Worm (Caenorhabditis elegans) whole organism, L1 larva: ENCODE measurements around the gene ngn-1.

Experiments used
- C16A3.4 ChIP-seq: fragments of 150-350 bp; optimal IDR thresholded peaks from 2 replicates; lab custom pipeline; 2014; ENCODE audit warnings: missing biosample characterization, missing genetic modification characterization
- C34B4.2 ChIP-seq: sonication (generic microtip); optimal IDR thresholded peaks from 2 replicates; lab custom pipeline; 2017; ENCODE audit warnings: mild to moderate bottlenecking, missing genetic modification characterization, missing compliant biosample characterization
- F16B12.6 ChIP-seq: fragments of 150-350 bp; optimal IDR thresholded peaks from 2 replicates; lab custom pipeline; 2014; ENCODE audit warnings: missing biosample characterization, missing genetic modification characterization
- Y116A8C.19 ChIP-seq: sonication (generic microtip); optimal IDR thresholded peaks from 2 replicates; lab custom pipeline; 2016; ENCODE audit warnings: missing compliant biosample characterization, missing genetic modification characterization, borderline replicate concordance
- alr-1 ChIP-seq: fragments of 200-800 bp; sonication (Bioruptor generic); optimal IDR thresholded peaks from 2 replicates; lab custom pipeline; 2018; ENCODE audit warnings: borderline replicate concordance, mild to moderate bottlenecking, missing genetic modification characterization, missing compliant biosample characterization
- ama-1 ChIP-seq: fragments of 150-350 bp; optimal IDR thresholded peaks from 2 replicates; lab custom pipeline; 2014
- blmp-1 ChIP-seq: fragments of 150-350 bp; optimal IDR thresholded peaks from 2 replicates; lab custom pipeline; 2014; ENCODE audit warnings: missing biosample characterization, missing genetic modification characterization
- ceh-90 ChIP-seq: sonication (generic microtip); optimal IDR thresholded peaks from 2 replicates; lab custom pipeline; 2016; ENCODE audit warnings: missing genetic modification characterization, missing compliant biosample characterization
- efl-1 ChIP-seq, 4 experiments: fragments of 150-350 bp; optimal IDR thresholded peaks in 3 of 4; peaks in 1 of 4; 1 replicate in 1 of 4; 2 replicates in 3 of 4; lab custom pipeline; 2014; ENCODE audit warnings: missing biosample characterization in 2 of 4, missing genetic modification characterization in 2 of 4, missing genetic modification reagents in 2 of 4
- egl-13 ChIP-seq: sonication (generic microtip); optimal IDR thresholded peaks from 2 replicates; lab custom pipeline; 2016; ENCODE audit warnings: missing genotype, missing genetic modification reagents, missing genetic modification characterization, missing compliant biosample characterization
- elt-2 ChIP-seq: sonication (generic microtip); optimal IDR thresholded peaks from 2 replicates; lab custom pipeline; 2016; ENCODE audit warnings: missing genetic modification characterization, mild to moderate bottlenecking, inconsistent platforms, missing compliant biosample characterization, missing genetic modification reagents
- ets-5 ChIP-seq: fragments of 200-800 bp; sonication (Bioruptor generic); IDR thresholded peaks from 2 replicates; pipeline ENCODE4 v1.3.6; 2022; ENCODE audit warnings: missing genetic modification characterization, missing compliant biosample characterization
- fkh-4 ChIP-seq: sonication (generic microtip); optimal IDR thresholded peaks from 2 replicates; lab custom pipeline; 2016; ENCODE audit warnings: missing compliant biosample characterization, missing genetic modification characterization, borderline replicate concordance
- fos-1 ChIP-seq: fragments of 150-350 bp; optimal IDR thresholded peaks from 2 replicates; lab custom pipeline; 2014; ENCODE audit warnings: missing biosample characterization, missing genetic modification characterization
- grh-1 ChIP-seq: fragments of 200-800 bp; sonication (Bioruptor generic); IDR thresholded peaks from 2 replicates; pipeline ENCODE4 v1.3.6; 2022; ENCODE audit warnings: missing genetic modification reagents, missing genetic modification characterization, missing compliant biosample characterization
- hlh-17 ChIP-seq: fragments of 200-800 bp; sonication (Bioruptor generic); optimal IDR thresholded peaks from 2 replicates; lab custom pipeline; 2018; ENCODE audit warnings: missing genetic modification characterization, mild to moderate bottlenecking, missing compliant biosample characterization, moderate library complexity, borderline replicate concordance
- hlh-4 ChIP-seq: sonication (generic microtip); optimal IDR thresholded peaks from 2 replicates; lab custom pipeline; 2016; ENCODE audit warnings: mild to moderate bottlenecking, missing genetic modification characterization, missing compliant biosample characterization
- hpl-2 ChIP-seq: fragments of 150-350 bp; optimal IDR thresholded peaks from 2 replicates; lab custom pipeline; 2014; ENCODE audit warnings: missing biosample characterization, missing genetic modification reagents, missing genetic modification characterization
- irx-1 ChIP-seq: sonication (generic microtip); optimal IDR thresholded peaks from 2 replicates; lab custom pipeline; 2016; ENCODE audit warnings: missing genetic modification characterization, missing compliant biosample characterization
- jun-1 ChIP-seq: fragments of 150-350 bp; optimal IDR thresholded peaks from 2 replicates; lab custom pipeline; 2014; ENCODE audit warnings: missing biosample characterization, missing genetic modification reagents, missing genetic modification characterization
- lin-13 ChIP-seq: fragments of 150-350 bp; optimal IDR thresholded peaks from 2 replicates; lab custom pipeline; 2014; ENCODE audit warnings: missing biosample characterization, missing genetic modification reagents, missing genetic modification characterization
- lin-14 ChIP-seq: fragments of 200-800 bp; sonication (Bioruptor generic); optimal IDR thresholded peaks from 2 replicates; lab custom pipeline; 2018; ENCODE audit warnings: mild to moderate bottlenecking, missing genetic modification characterization, moderate library complexity, missing compliant biosample characterization
- lin-35 ChIP-seq, 2 experiments: fragments of 150-350 bp; optimal IDR thresholded peaks; 2 replicates each; lab custom pipeline; 2014; ENCODE audit warnings: missing biosample characterization in 2 of 2, missing genetic modification characterization in 2 of 2, missing genetic modification reagents in 2 of 2
- lin-39 ChIP-seq: fragments of 150-350 bp; optimal IDR thresholded peaks from 2 replicates; lab custom pipeline; 2014; ENCODE audit warnings: missing biosample characterization, missing genetic modification reagents, missing genetic modification characterization
- nhr-47 ChIP-seq: sonication (generic microtip); optimal IDR thresholded peaks from 2 replicates; lab custom pipeline; 2016; ENCODE audit warnings: mild to moderate bottlenecking, missing genetic modification characterization, moderate library complexity, missing compliant biosample characterization
- nhr-77 ChIP-seq: fragments of 150-350 bp; optimal IDR thresholded peaks from 2 replicates; lab custom pipeline; 2014; ENCODE audit warnings: missing biosample characterization, missing genetic modification characterization
- nhr-85 ChIP-seq: sonication (generic microtip); peaks from one replicate; lab custom pipeline; 2016; ENCODE audit warnings: missing genetic modification characterization, inconsistent platforms, missing compliant biosample characterization
- nhr-90 ChIP-seq: sonication (generic microtip); optimal IDR thresholded peaks from 2 replicates; lab custom pipeline; 2016; ENCODE audit warnings: mild to moderate bottlenecking, missing genetic modification characterization, missing compliant biosample characterization; ENCODE audit not compliant: poor library complexity
- pax-3 ChIP-seq: fragments of 200-800 bp; sonication (Bioruptor generic); optimal IDR thresholded peaks from 2 replicates; lab custom pipeline; 2018; ENCODE audit warnings: mild to moderate bottlenecking, missing genetic modification characterization, moderate library complexity, missing compliant biosample characterization
- pqm-1 ChIP-seq: sonication (generic microtip); optimal IDR thresholded peaks from 3 replicates; lab custom pipeline; 2017; ENCODE audit warnings: missing biosample characterization, missing genetic modification characterization
- skn-1 ChIP-seq: fragments of 150-350 bp; optimal IDR thresholded peaks from 2 replicates; lab custom pipeline; 2014; ENCODE audit warnings: missing biosample characterization, missing genetic modification characterization
- snpc-4 ChIP-seq: fragments of 150-350 bp; optimal IDR thresholded peaks from 2 replicates; lab custom pipeline; 2014; ENCODE audit warnings: missing biosample characterization, missing genetic modification characterization
- snu-23 ChIP-seq: sonication (generic microtip); optimal IDR thresholded peaks from 2 replicates; lab custom pipeline; 2016; ENCODE audit warnings: missing genetic modification characterization, missing compliant biosample characterization
- sptf-1 ChIP-seq: fragments of 150-350 bp; optimal IDR thresholded peaks from 2 replicates; lab custom pipeline; 2014; ENCODE audit warnings: missing biosample characterization, missing genetic modification characterization
- sup-37 ChIP-seq: fragments of 200-800 bp; sonication (Bioruptor generic); optimal IDR thresholded peaks from 2 replicates; lab custom pipeline; 2018; ENCODE audit warnings: mild to moderate bottlenecking, missing genetic modification characterization, missing compliant biosample characterization
- swsn-7 ChIP-seq: sonication (generic microtip); optimal IDR thresholded peaks from 2 replicates; lab custom pipeline; 2016; ENCODE audit warnings: missing genetic modification characterization, missing compliant biosample characterization
- tlp-1 ChIP-seq: fragments of 150-350 bp; optimal IDR thresholded peaks from 2 replicates; lab custom pipeline; 2014; ENCODE audit warnings: missing biosample characterization, missing genetic modification characterization
- unc-130 ChIP-seq: fragments of 150-350 bp; optimal IDR thresholded peaks from 2 replicates; lab custom pipeline; 2017; ENCODE audit warnings: missing biosample characterization, missing genetic modification characterization, inconsistent platforms
- unc-62 ChIP-seq: fragments of 150-350 bp; optimal IDR thresholded peaks from 2 replicates; lab custom pipeline; 2014; ENCODE audit warnings: missing biosample characterization, missing genetic modification reagents, missing genetic modification characterization
- unc-86 ChIP-seq: sonication (generic microtip); optimal IDR thresholded peaks from 2 replicates; lab custom pipeline; 2016; ENCODE audit warnings: missing genetic modification characterization, missing compliant biosample characterization
- unc-98 ChIP-seq: fragments of 200-800 bp; sonication (Bioruptor generic); IDR thresholded peaks from 2 replicates; pipeline ENCODE4 v1.3.6; 2022; ENCODE audit warnings: missing genetic modification characterization, missing compliant biosample characterization
- ztf-11 ChIP-seq, 2 experiments: sonication (generic microtip); optimal IDR thresholded peaks; 2 replicates each; lab custom pipeline; 2016 to 2017; ENCODE audit warnings: missing genetic modification characterization in 2 of 2, missing biosample characterization in 1 of 2, missing compliant biosample characterization in 1 of 2

ngn-1 gene

ce11 chrIV:2603556-2604021 lies 24.5 kb downstream of the ngn-1 start (continued):
- peak; percentile 43 to 61 for TF ChIP-seq lin-35 (GFP tag; optimal IDR thresholded peaks at IDR 0.05; lab: Kevin White, UChicago)
- peak; percentile 1 for TF ChIP-seq C16A3.4 (tag; lab: Kevin White, UChicago)
- TF ChIP-seq alr-1 (tag; lab: Kevin White, UChicago): no peak
- no peak for TF ChIP-seq pqm-1 (tag; lab: Kevin White, UChicago)
- TF ChIP-seq hlh-4 (tag; lab: Kevin White, UChicago): no peak
- no peak for TF ChIP-seq ztf-11 (tag; optimal IDR thresholded peaks at IDR 0.05; lab: Kevin White, UChicago)
- peak; percentile 67 for TF ChIP-seq lin-14 (GFP tag; lab: Kevin White, UChicago)
- TF ChIP-seq tlp-1 (tag; lab: Kevin White, UChicago): no peak
- peak; percentile 4 for TF ChIP-seq nhr-85 (tag; lab: Kevin White, UChicago)
- no peak for TF ChIP-seq irx-1 (tag; lab: Kevin White, UChicago)
- TF ChIP-seq snpc-4 (tag; lab: Kevin White, UChicago): no peak
- peak; percentile 26 for TF ChIP-seq swsn-7
- no peak for TF ChIP-seq nhr-90 (tag; lab: Kevin White, UChicago)
- peak; percentile 62 for TF ChIP-seq snu-23 (GFP tag; lab: Kevin White, UChicago)
- TF ChIP-seq ets-5: no peak
- TF ChIP-seq blmp-1: no peak
- no peak for TF ChIP-seq ceh-90 (tag; lab: Kevin White, UChicago)
- TF ChIP-seq Y116A8C.19 (tag; lab: Kevin White, UChicago): no peak
- TF ChIP-seq jun-1: no peak
- no peak for TF ChIP-seq nhr-77
- no peak for TF ChIP-seq unc-98
- TF ChIP-seq unc-130 (tag; lab: Kevin White, UChicago): no peak
- TF ChIP-seq ama-1: peak; percentile 54
- no peak for TF ChIP-seq sptf-1 (tag; lab: Kevin White, UChicago)
- TF ChIP-seq F16B12.6: no peak
- peak; percentile 8 to 36 for TF ChIP-seq efl-1 (optimal IDR thresholded peaks at IDR 0.05; lab: Kevin White, UChicago)
- peak; percentile 37 to 68 for TF ChIP-seq efl-1 (GFP tag; optimal IDR thresholded peaks at IDR 0.05 in 1 of 2; lab: Kevin White, UChicago)
- peak; percentile 69 for TF ChIP-seq skn-1 (tag; lab: Kevin White, UChicago)
- TF ChIP-seq lin-13 (GFP tag; lab: Kevin White, UChicago): peak; percentile 48
- TF ChIP-seq grh-1: no peak
- no peak for TF ChIP-seq sup-37
- TF ChIP-seq hpl-2 (GFP tag; lab: Kevin White, UChicago): no peak
- TF ChIP-seq elt-2: no peak
- no peak for TF ChIP-seq pax-3 (tag; lab: Kevin White, UChicago)
- no peak for TF ChIP-seq fkh-4 (tag; lab: Kevin White, UChicago)
- peak; percentile 15 for TF ChIP-seq unc-86 (tag; lab: Kevin White, UChicago)
- no peak for TF ChIP-seq fos-1 (tag; lab: Kevin White, UChicago)
- TF ChIP-seq C34B4.2 (tag; lab: Kevin White, UChicago): no peak
- no peak for TF ChIP-seq unc-62
- no peak for TF ChIP-seq lin-39 (tag; lab: Kevin White, UChicago)
- TF ChIP-seq hlh-17: no peak
- TF ChIP-seq nhr-47 (tag; lab: Kevin White, UChicago): peak; percentile 53
- TF ChIP-seq egl-13 (tag; lab: Kevin White, UChicago): no peak

ce11 chrIV:2602862-2603189 lies 25.2 kb downstream of the ngn-1 start:
- TF ChIP-seq hlh-17 (peak; percentile 27), lin-13 (GFP tag; lab: Kevin White, UChicago) (peak; percentile 28), nhr-85 (tag; lab: Kevin White, UChicago) (no peak)
